Fruit fly (Drosophila melanogaster): ENCODE measurements around the gene CG15399.

CG15399 gene

DNA sequence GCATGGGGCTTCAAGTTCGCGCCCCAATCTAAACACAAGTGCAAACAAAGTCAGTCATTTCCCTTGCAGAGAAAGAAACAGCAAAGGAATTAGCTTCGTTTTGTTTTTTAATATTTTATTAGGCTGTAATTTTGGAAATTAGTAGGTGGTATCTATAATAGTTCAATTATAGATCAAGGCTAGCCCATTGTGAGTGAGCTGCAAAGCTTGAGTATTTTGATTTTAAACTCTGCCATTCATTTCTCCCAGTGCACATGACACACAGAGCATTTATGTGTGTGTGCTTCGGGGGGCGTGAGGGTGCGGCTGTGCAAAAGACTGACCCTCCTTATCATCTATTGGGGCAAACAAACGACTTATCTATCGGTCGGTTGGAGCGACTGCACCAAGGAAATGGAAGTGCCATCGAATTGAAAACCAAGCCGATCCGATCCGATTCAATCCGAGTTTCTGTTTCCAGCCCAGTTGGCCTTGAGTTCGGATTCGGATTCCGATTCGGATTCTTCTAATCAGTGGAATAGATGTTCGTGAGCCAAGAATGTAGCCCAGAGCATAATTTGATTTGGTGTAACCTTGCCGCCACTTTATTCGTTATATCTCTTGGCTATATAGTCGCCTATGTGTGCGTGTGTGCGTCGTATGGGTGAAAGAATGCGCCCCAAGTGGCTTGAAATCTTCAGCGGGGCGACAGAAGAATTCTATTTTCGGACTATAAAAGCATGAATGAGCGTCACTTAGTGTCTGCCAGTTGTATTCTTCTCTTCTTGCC is 40.0 kb downstream of the CG15399 start (continued):
- TF ChIP-seq Optix (GFP tag; IDR thresholded peaks at IDR 0.05) (0 out of 3 replicates have a peak, but pooled peaks have one; percentile 47), Sox102F (GFP tag; optimal IDR thresholded peaks at IDR 0.05) (peak; percentile 40), Hr78 (GFP tag; optimal IDR thresholded peaks at IDR 0.05) (peak in 1 of 2 experiments; percentile 91), gem (tag; optimal IDR thresholded peaks at IDR 0.05) (peak; percentile 56), trh (GFP tag; optimal IDR thresholded peaks at IDR 0.05) (peak; percentile 44), Blimp-1 (GFP tag; optimal IDR thresholded peaks at IDR 0.05) (peak; percentile 50), Oli (tag; optimal IDR thresholded peaks at IDR 0.05) (peak; percentile 45), CG13424 (tag; optimal IDR thresholded peaks at IDR 0.05) (peak; percentile 21), ase (GFP tag; IDR thresholded peaks at IDR 0.05) (peak; percentile 47; the same call in 1 of the 3 replicates), Aef1 (GFP tag; IDR thresholded peaks at IDR 0.05) (0 out of 3 replicates have a peak, but pooled peaks have one; percentile 25), CrebB (tag; optimal IDR thresholded peaks at IDR 0.05) (no peak), CG7745 (tag; optimal IDR thresholded peaks at IDR 0.05) (no peak), CoRest (tag; optimal IDR thresholded peaks at IDR 0.05) (peak; percentile 18), CG34422 (GFP tag; IDR thresholded peaks at IDR 0.05) (0 out of 3 replicates have a peak, but pooled peaks have one; percentile 40), CG1024 (GFP tag; IDR thresholded peaks at IDR 0.05) (no peak), CG7556 (GFP tag; optimal IDR thresholded peaks at IDR 0.05) (peak; percentile 25), CG14014 (GFP tag; IDR thresholded peaks at IDR 0.05) (peak; percentile 80), CG2116 (GFP tag; optimal IDR thresholded peaks at IDR 0.05) (no peak), CG1792 (GFP tag; optimal IDR thresholded peaks at IDR 0.05) (no peak), B-H2 (GFP tag; optimal IDR thresholded peaks at IDR 0.05) (no peak), ara (GFP tag; IDR thresholded peaks at IDR 0.05) (peak; percentile 47; the same call in 1 of the 2 replicates), fd3F (GFP tag; optimal IDR thresholded peaks at IDR 0.05) (peak; percentile 0), CG30403 (GFP tag; optimal IDR thresholded peaks at IDR 0.05) (peak; percentile 17), CG34376 (GFP tag; optimal IDR thresholded peaks at IDR 0.05) (peak; percentile 38), fd96Cb (tag; optimal IDR thresholded peaks at IDR 0.05) (peak; percentile 42)

DNA sequence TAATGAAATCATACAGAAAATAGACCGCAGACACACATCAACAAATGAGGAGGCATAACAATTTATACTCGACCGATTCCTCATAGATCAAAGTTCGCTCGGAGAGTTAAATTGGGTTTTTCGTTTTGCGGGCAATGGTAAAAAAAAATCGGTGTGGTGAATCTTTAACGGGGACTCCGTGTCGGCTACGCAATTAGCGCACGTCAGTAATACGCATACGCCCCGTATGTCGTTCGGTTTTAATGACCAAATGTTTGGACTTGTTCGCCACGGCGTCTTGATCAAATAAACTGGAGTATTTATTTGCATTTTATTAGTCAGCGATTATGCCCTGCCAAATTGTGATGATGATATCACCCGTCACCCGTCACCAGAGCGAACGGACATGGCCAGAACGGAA is 40.8 kb downstream of the CG15399 start:
- TF ChIP-seq hbn (GFP tag; IDR thresholded peaks at IDR 0.05; ENCODE audit: partially characterized antibody) (no peak), trh (GFP tag; optimal IDR thresholded peaks at IDR 0.05) (no peak), CG12155 (GFP tag; optimal IDR thresholded peaks at IDR 0.05) (no peak), CG17328 (GFP tag; IDR thresholded peaks at IDR 0.05) (no peak), CG12769 (tag; optimal IDR thresholded peaks at IDR 0.05) (peak; percentile 9), Med (GFP tag) (peak; percentile 28), CG13894 (tag; optimal IDR thresholded peaks at IDR 0.05) (peak; percentile 1), CG7372 (GFP tag; IDR thresholded peaks at IDR 0.05) (peak; percentile 91), Hand (GFP tag; optimal IDR thresholded peaks at IDR 0.05) (no peak)

DNA sequence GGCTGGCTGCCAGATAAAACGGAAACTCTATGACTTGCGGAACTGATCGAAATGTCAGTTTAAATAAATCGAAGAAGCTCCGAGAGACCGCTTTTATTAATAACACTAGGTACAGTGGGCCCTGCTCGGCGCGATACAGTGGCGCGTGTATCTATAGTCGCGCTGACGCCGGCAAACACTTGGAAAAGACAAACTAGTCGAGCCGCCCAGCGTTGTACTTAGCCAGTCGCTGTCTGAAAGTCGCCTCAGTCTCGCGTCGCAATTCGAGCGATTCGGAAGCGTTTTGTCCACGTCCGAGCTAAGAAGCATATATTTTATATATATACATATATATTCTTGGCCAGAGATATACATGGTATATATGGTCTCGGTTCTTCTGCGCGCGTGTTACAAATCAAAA is 41.7 kb downstream of the CG15399 start:
- TF ChIP-seq CG8388 (GFP tag; optimal IDR thresholded peaks at IDR 0.05) (no peak), CG12299 (tag; optimal IDR thresholded peaks at IDR 0.05) (no peak), Dp (GFP tag; optimal IDR thresholded peaks at IDR 0.05) (no peak), cato (GFP tag; optimal IDR thresholded peaks at IDR 0.05; ENCODE audit: borderline replicate concordance) (no peak), CG4424 (GFP tag; optimal IDR thresholded peaks at IDR 0.05) (peak; percentile 24), fd64A (GFP tag; optimal IDR thresholded peaks at IDR 0.05) (no peak), Chrac-16 (GFP tag; optimal IDR thresholded peaks at IDR 0.05) (no peak), CG1233 (GFP tag; optimal IDR thresholded peaks at IDR 0.05) (peak; percentile 38), Bteb2 (GFP tag; optimal IDR thresholded peaks at IDR 0.05) (no peak), HmgD (GFP tag; optimal IDR thresholded peaks at IDR 0.05) (no peak), vvl (GFP tag; IDR thresholded peaks at IDR 0.05) (peak; percentile 54; the same call in 1 of the 2 replicates), Poxn (GFP tag; IDR thresholded peaks at IDR 0.05) (no peak), phol (tag; optimal IDR thresholded peaks at IDR 0.05) (no peak), CG15011 (GFP tag; optimal IDR thresholded peaks at IDR 0.05) (no peak), Bdp1 (GFP tag; optimal IDR thresholded peaks at IDR 0.05) (no peak)

Data from whole organism, embryonic.